Fruit fly (Drosophila melanogaster): ENCODE measurements around the gene His4r.

The His4r gene

dm6 chr3R:14608892-14609692 is 16.5 kb upstream of the His4r start, which contains the start of gene CG14853:
Gene CG14853, plus strand, starts transcription at chr3R:14609642.
- TF ChIP-seq Sin3A (optimal IDR thresholded peaks at IDR 0.05): no peak
- TF ChIP-seq Myc (optimal IDR thresholded peaks at IDR 0.05): no peak
- TF ChIP-seq psq (optimal IDR thresholded peaks at IDR 0.05): no peak
- TF ChIP-seq ttk (optimal IDR thresholded peaks at IDR 0.05): no peak
- no peak for TF ChIP-seq insv (optimal IDR thresholded peaks at IDR 0.05)
- TF ChIP-seq h (optimal IDR thresholded peaks at IDR 0.05): no peak

DNA sequence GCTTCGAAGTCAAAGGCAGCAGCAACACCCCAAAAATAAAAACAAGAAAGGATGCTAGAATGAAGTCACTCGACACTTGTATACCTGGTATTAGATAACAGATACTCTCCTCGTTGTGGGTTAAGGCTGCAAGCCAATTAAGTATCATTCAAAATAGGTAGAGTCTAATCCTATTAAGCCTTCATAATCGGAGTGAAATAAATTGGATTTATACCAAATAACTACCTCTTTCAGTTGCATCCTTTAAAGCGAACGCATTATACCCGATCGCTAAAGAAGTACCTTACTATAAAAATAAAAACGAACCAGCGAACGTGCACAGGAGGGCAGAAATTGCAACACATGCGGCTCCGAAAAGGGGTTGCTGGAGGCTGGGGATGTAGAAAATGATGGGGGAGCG is 3.0 kb upstream of the His4r start:
- TF ChIP-seq Myc (optimal IDR thresholded peaks at IDR 0.05): no peak

- TF ChIP-seq Myc (optimal IDR thresholded peaks at IDR 0.05) (no peak), insv (optimal IDR thresholded peaks at IDR 0.05) (no peak), h (optimal IDR thresholded peaks at IDR 0.05) (no peak), psq (optimal IDR thresholded peaks at IDR 0.05) (no peak), ttk (optimal IDR thresholded peaks at IDR 0.05) (no peak), Sin3A (optimal IDR thresholded peaks at IDR 0.05) (no peak)
These were observed 1.4 kb upstream of the His4r start for dm6 chr3R:14624088-14624619.

DNA sequence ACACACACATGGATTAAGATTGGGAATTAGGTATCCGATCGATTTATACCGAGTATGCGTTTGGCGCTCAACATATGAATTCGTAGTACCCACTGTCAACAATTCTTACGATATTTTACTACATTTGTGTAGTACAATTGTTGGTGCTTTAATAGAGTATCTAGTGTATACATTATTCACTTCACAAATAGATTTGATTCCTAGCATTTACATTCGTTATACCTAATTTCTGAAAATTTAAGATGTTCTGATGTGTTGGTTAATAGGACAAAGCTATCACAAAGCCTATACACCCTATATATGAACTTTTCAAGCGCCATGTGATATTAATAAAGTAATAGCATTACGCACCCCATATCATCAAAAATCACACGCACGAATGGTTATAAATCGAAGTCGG is 884 bp upstream of the His4r start:
- TF ChIP-seq insv (optimal IDR thresholded peaks at IDR 0.05) (no peak), ttk (optimal IDR thresholded peaks at IDR 0.05) (no peak), psq (optimal IDR thresholded peaks at IDR 0.05) (no peak), Myc (optimal IDR thresholded peaks at IDR 0.05) (no peak)

DNA sequence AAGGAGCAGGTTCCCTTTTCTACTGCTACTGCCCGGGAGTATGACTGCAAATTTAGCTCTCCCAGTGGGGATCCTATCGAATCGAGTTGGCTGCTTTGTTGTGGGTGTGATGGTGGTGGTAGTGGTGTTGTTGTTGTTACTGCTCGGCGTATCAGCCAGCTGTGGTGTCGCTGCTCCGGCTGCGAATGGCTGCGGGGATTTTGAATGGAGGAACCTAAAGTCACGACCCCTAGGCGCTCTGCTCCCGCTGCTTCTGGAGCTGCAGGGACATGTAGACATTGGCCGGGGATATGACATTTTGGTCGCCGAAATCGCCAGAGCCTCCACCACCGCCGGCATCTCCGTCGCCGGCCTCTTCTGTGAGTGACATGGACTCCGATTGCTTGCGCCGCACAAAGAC is 1.2 kb downstream of the His4r start:
- TF ChIP-seq Myc (optimal IDR thresholded peaks at IDR 0.05) (no peak), h (optimal IDR thresholded peaks at IDR 0.05) (no peak), ttk (optimal IDR thresholded peaks at IDR 0.05) (no peak), psq (optimal IDR thresholded peaks at IDR 0.05) (no peak), Sin3A (optimal IDR thresholded peaks at IDR 0.05) (no peak), insv (optimal IDR thresholded peaks at IDR 0.05) (no peak)

- no peak for TF ChIP-seq Myc (optimal IDR thresholded peaks at IDR 0.05)
- TF ChIP-seq ttk (optimal IDR thresholded peaks at IDR 0.05): no peak
- no peak for TF ChIP-seq psq (optimal IDR thresholded peaks at IDR 0.05)
- no peak for TF ChIP-seq Sin3A (optimal IDR thresholded peaks at IDR 0.05)
- TF ChIP-seq h (optimal IDR thresholded peaks at IDR 0.05): no peak
- no peak for TF ChIP-seq insv (optimal IDR thresholded peaks at IDR 0.05)
These were observed 4.6 kb downstream of the His4r start, which contains the start of gene Cad88C for dm6 chr3R:14630119-14630623. Gene Cad88C, plus strand, starts transcription at chr3R:14630478.

DNA sequence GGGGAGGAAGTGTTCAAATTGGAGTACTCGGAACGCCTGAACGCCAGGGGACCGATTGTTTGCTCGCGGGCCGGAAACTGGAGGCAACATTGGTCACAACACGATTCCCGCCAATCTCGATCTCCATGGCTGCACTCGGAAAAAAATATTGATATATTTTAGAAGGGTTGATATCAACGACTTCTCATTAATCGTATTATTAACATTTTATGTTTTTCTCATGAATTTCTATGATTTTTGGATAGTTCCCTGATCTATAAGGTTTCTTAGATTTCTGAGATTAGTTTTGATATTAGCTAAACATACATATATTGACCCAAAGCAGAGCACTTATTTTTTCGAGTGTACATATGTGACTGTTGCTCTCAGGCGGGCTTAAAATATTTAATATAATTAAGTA is 6.4 kb downstream of the His4r start:
- TF ChIP-seq Myc (optimal IDR thresholded peaks at IDR 0.05) (no peak), h (optimal IDR thresholded peaks at IDR 0.05) (no peak), ttk (optimal IDR thresholded peaks at IDR 0.05) (no peak), Sin3A (optimal IDR thresholded peaks at IDR 0.05) (no peak), psq (optimal IDR thresholded peaks at IDR 0.05) (no peak)

DNA sequence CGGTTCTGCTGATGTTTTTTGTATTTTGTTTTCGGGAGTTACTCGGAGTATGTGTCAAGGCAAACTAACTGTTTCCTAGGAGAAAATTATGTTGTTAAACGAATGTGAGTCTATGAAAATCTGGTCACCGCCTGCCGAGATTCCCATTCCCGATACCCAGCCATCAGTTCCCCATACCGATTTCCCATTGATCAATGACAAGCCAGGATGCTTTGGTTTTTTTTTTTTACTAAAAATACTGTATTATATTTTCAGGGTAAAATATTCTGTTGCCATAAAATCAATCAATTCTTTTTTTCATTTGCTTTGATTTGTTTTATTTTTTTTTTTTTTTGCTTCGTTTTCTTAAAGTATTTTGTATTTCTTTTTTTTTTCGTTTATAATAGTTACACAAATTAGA is 16.9 kb downstream of the His4r start, which contains the start of gene CG7886:
TSS of gene CG7886 (minus strand) at position 101 of the 400 bp plus-strand sequence.
- TF ChIP-seq ttk (optimal IDR thresholded peaks at IDR 0.05) (no peak), psq (optimal IDR thresholded peaks at IDR 0.05) (no peak), h (optimal IDR thresholded peaks at IDR 0.05) (no peak), Sin3A (optimal IDR thresholded peaks at IDR 0.05) (no peak), insv (optimal IDR thresholded peaks at IDR 0.05) (no peak), Myc (optimal IDR thresholded peaks at IDR 0.05) (no peak)

dm6 chr3R:14649307-14650239 is 24.0 kb downstream of the His4r start:
- no peak for TF ChIP-seq h (optimal IDR thresholded peaks at IDR 0.05)
- TF ChIP-seq ttk (optimal IDR thresholded peaks at IDR 0.05): no peak
- TF ChIP-seq Myc (optimal IDR thresholded peaks at IDR 0.05): no peak
- no peak for TF ChIP-seq psq (optimal IDR thresholded peaks at IDR 0.05)
- TF ChIP-seq Sin3A (optimal IDR thresholded peaks at IDR 0.05): no peak
- no peak for TF ChIP-seq insv (optimal IDR thresholded peaks at IDR 0.05)

- no peak for TF ChIP-seq h (optimal IDR thresholded peaks at IDR 0.05)
- TF ChIP-seq ttk (optimal IDR thresholded peaks at IDR 0.05): no peak
- TF ChIP-seq Myc (optimal IDR thresholded peaks at IDR 0.05): no peak
These were observed 24.8 kb downstream of the His4r start for dm6 chr3R:14650367-14650766.

DNA sequence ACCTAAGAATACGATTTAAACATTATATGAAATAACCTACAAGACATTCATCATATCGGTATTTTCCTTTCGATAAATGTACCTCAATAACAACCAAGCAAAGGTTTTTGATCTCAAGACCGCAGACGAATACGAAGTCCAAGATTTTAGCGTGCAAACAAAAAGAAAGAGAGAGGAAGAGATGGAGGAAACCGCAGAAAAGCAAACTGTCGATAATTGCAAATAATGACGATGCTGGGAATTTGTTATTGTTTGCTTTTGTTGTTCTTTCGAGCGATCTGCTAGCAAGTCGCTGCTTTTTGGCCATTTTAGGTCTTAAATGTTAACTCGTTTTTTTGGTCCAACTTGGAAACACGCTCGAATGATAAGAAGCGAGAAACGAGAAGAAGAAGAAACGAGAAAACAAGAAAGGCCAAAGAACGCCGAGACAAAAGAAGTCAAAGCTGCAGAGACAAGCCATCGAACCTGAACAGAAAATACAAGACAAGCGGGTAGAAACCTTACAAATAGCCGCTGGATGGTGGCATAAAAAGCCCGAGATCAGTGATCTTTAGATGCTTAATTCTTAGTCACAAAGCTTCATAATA is 25.6 kb downstream of the His4r start:
- TF ChIP-seq Myc (optimal IDR thresholded peaks at IDR 0.05) (no peak), psq (optimal IDR thresholded peaks at IDR 0.05) (no peak), insv (optimal IDR thresholded peaks at IDR 0.05) (no peak), h (optimal IDR thresholded peaks at IDR 0.05) (no peak), ttk (optimal IDR thresholded peaks at IDR 0.05) (no peak), Sin3A (optimal IDR thresholded peaks at IDR 0.05) (no peak)

All from Kc167 (cell line).